Worm (Caenorhabditis elegans): ENCODE results near the gene ztf-17.

DNA sequence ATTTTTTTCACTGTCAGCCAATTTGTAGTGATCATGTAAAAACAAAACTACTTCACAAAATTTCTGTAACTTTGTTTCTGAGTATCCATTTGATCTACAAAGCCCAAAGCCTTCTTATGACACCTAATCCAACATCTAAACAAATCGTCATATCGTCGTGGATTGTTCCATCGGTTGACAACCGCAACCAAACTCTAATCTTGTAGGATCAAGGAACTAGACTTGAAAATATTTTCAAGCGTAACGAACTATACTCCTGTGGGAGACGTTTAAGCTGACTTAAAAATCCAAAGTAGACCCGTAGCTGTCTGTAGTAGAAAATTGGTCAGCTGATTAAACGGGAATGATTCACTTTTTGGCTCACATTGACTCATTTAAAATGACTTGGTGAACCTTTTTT is 40.3 kb downstream of the ztf-17 start:
- TF ChIP-seq mdl-1 (tag; optimal IDR thresholded peaks at IDR 0.05) (no peak), nhr-28 (tag; optimal IDR thresholded peaks at IDR 0.05) (no peak), ceh-28 (tag; optimal IDR thresholded peaks at IDR 0.05) (no peak)
